Worm (Caenorhabditis elegans): ENCODE results near the gene H01G02.1.

ce11 chrIV:11755003-11755402 is 49.0 kb downstream of the H01G02.1 start, which contains the start of gene T12A7.10:
- TF ChIP-seq unc-42 (tag; optimal IDR thresholded peaks at IDR 0.05), result no peak
- TF ChIP-seq gmeb-2 (tag; optimal IDR thresholded peaks at IDR 0.05), result no peak
- no peak for TF ChIP-seq fax-1 (tag; optimal IDR thresholded peaks at IDR 0.05)
- TF ChIP-seq ceh-9 (tag; optimal IDR thresholded peaks at IDR 0.05), result no peak
- no peak for TF ChIP-seq pros-1 (tag; optimal IDR thresholded peaks at IDR 0.05)
- TF ChIP-seq zip-5 (tag; optimal IDR thresholded peaks at IDR 0.05), result no peak
- TF ChIP-seq nhr-11 (tag; optimal IDR thresholded peaks at IDR 0.05), result no peak
- TF ChIP-seq ttx-3 (tag; optimal IDR thresholded peaks at IDR 0.05), result no peak
- no peak for TF ChIP-seq ceh-30 (tag; optimal IDR thresholded peaks at IDR 0.05)
- no peak for TF ChIP-seq pha-4 (tag; optimal IDR thresholded peaks at IDR 0.05)
- no peak for TF ChIP-seq pha-2 (tag; optimal IDR thresholded peaks at IDR 0.05)

Measured in whole organism, late embryonic.